Fruit fly (Drosophila melanogaster): ENCODE results near the gene Nhe2.
A peak's percentile ranks its signal among the peaks of the same experiment; 100 is the strongest.

The Nhe2 gene

dm6 chr2L:21153844-21154243 is 49.5 kb downstream of the Nhe2 start (continued):
- TF ChIP-seq Scr (GFP tag; IDR thresholded peaks at IDR 0.05; ENCODE audit: partially characterized antibody), result peak; percentile 16; the same call in 1 of the 2 replicates
- TF ChIP-seq Rx (GFP tag; IDR thresholded peaks at IDR 0.05), result no peak
- no peak for TF ChIP-seq Jarid2 (GFP tag; optimal IDR thresholded peaks at IDR 0.05)
- no peak for TF ChIP-seq sens-2 (GFP tag; IDR thresholded peaks at IDR 0.05)
- TF ChIP-seq CG14667 (GFP tag; IDR thresholded peaks at IDR 0.05), result no peak
- no peak for TF ChIP-seq Eip74EF (GFP tag; optimal IDR thresholded peaks at IDR 0.05)
- TF ChIP-seq CG16815 (GFP tag; optimal IDR thresholded peaks at IDR 0.05), result no peak
- TF ChIP-seq pfk (GFP tag; optimal IDR thresholded peaks at IDR 0.05), result peak; percentile 0
- TF ChIP-seq Lim3 (GFP tag; IDR thresholded peaks at IDR 0.05), result no peak
- peak; percentile 62 for TF ChIP-seq CG13287 (GFP tag; IDR thresholded peaks at IDR 0.05; ENCODE audit: partially characterized antibody)
- no peak for TF ChIP-seq NC2β (GFP tag; optimal IDR thresholded peaks at IDR 0.05)
- no peak for TF ChIP-seq CG9797 (GFP tag; optimal IDR thresholded peaks at IDR 0.05)
- TF ChIP-seq bcd (GFP tag; optimal IDR thresholded peaks at IDR 0.05), result no peak
- TF ChIP-seq chm (GFP tag; IDR thresholded peaks at IDR 0.05), result no peak
- TF ChIP-seq CG1603 (tag; optimal IDR thresholded peaks at IDR 0.05), result peak; percentile 43
- peak; percentile 49 for TF ChIP-seq unc-4 (GFP tag; IDR thresholded peaks at IDR 0.05; ENCODE audit: partially characterized antibody)
- TF ChIP-seq gfzf (GFP tag; optimal IDR thresholded peaks at IDR 0.05), result peak; percentile 55
- TF ChIP-seq fd96Cb (tag; optimal IDR thresholded peaks at IDR 0.05), result no peak
- no peak for TF ChIP-seq CG17328 (GFP tag; IDR thresholded peaks at IDR 0.05)
- TF ChIP-seq Sox102F (GFP tag; optimal IDR thresholded peaks at IDR 0.05), result no peak
- peak; percentile 25 for TF ChIP-seq CG12659 (GFP tag; optimal IDR thresholded peaks at IDR 0.05)
- no peak for TF ChIP-seq Dip3 (GFP tag; optimal IDR thresholded peaks at IDR 0.05)
- TF ChIP-seq Max (GFP tag; optimal IDR thresholded peaks at IDR 0.05), result no peak
- no peak for TF ChIP-seq seq (GFP tag; IDR thresholded peaks at IDR 0.05)
- no peak for TF ChIP-seq Abd-B (GFP tag; optimal IDR thresholded peaks at IDR 0.05)
- TF ChIP-seq CG3995 (GFP tag; optimal IDR thresholded peaks at IDR 0.05), result peak; percentile 94
- 0 out of 2 replicates have a peak, but pooled peaks have one; percentile 16 for TF ChIP-seq sna (GFP tag; IDR thresholded peaks at IDR 0.05; ENCODE audit: partially characterized antibody)
- no peak for TF ChIP-seq vvl (GFP tag; IDR thresholded peaks at IDR 0.05)
- no peak for TF ChIP-seq Mrtf (GFP tag; IDR thresholded peaks at IDR 0.05)
- TF ChIP-seq CG1602 (GFP tag; optimal IDR thresholded peaks at IDR 0.05), result no peak
- TF ChIP-seq NC2α (GFP tag; optimal IDR thresholded peaks at IDR 0.05), result no peak
- TF ChIP-seq Med (GFP tag), result no peak
- no peak for TF ChIP-seq croc (GFP tag; conservative IDR thresholded peaks at IDR 0.05)
- no peak for TF ChIP-seq Hey (tag; optimal IDR thresholded peaks at IDR 0.05)
- TF ChIP-seq CG2116 (GFP tag; optimal IDR thresholded peaks at IDR 0.05), result peak; percentile 58
- no peak for TF ChIP-seq H2.0 (GFP tag; IDR thresholded peaks at IDR 0.05)
- TF ChIP-seq Hsf (GFP tag; optimal IDR thresholded peaks at IDR 0.05), result no peak
- no peak for TF ChIP-seq ken (GFP tag; IDR thresholded peaks at IDR 0.05)
- no peak for TF ChIP-seq Lhr (GFP tag; optimal IDR thresholded peaks at IDR 0.05)
- no peak for TF ChIP-seq CG11723 (GFP tag; optimal IDR thresholded peaks at IDR 0.05)
- no peak for TF ChIP-seq CG14860 (GFP tag; IDR thresholded peaks at IDR 0.05; ENCODE audit: partially characterized antibody)
- peak; percentile 78 for TF ChIP-seq Myb (GFP tag; optimal IDR thresholded peaks at IDR 0.05)
- TF ChIP-seq CG10321 (GFP tag; IDR thresholded peaks at IDR 0.05), result no peak
- peak; percentile 45 for TF ChIP-seq HmgZ (tag; optimal IDR thresholded peaks at IDR 0.05)
- TF ChIP-seq rib (GFP tag; IDR thresholded peaks at IDR 0.05), result no peak
- TF ChIP-seq mirr (GFP tag; optimal IDR thresholded peaks at IDR 0.05), result no peak
- TF ChIP-seq grn (GFP tag; optimal IDR thresholded peaks at IDR 0.05), result peak; percentile 12
- peak; percentile 22 for TF ChIP-seq Fer1 (GFP tag; optimal IDR thresholded peaks at IDR 0.05)
- TF ChIP-seq CG30431 (GFP tag; optimal IDR thresholded peaks at IDR 0.05), result no peak
- peak; percentile 78 for TF ChIP-seq nerfin-1 (tag; optimal IDR thresholded peaks at IDR 0.05)
- TF ChIP-seq exex (tag; optimal IDR thresholded peaks at IDR 0.05), result no peak

All from whole organism, embryonic.